Worm (Caenorhabditis elegans): ENCODE data around the gene mltn-6.

ce11 chrV:370033-370432 lies 5.3 kb downstream of the mltn-6 start, which contains the start of gene mltn-7:
- TF ChIP-seq ama-1 (optimal IDR thresholded peaks at IDR 0.05) = no peak
- no peak for TF ChIP-seq flt-1 (GFP tag; IDR thresholded peaks at IDR 0.05)
- TF ChIP-seq sea-1 (GFP tag; conservative IDR thresholded peaks at IDR 0.05) = no peak
- no peak for TF ChIP-seq tbx-37 (GFP tag; conservative IDR thresholded peaks at IDR 0.05)

Data from whole organism, early embryonic.